Worm (Caenorhabditis elegans) whole organism, mixed stage, embryonic: ENCODE measurements around the gene vglu-2.

Experiments used
- M03D4.4 ChIP-seq: sonication (generic microtip); optimal IDR thresholded peaks from 2 replicates; lab custom pipeline; 2017; ENCODE audit warnings: mild to moderate bottlenecking, missing genetic modification characterization, missing compliant biosample characterization
- bed-3 ChIP-seq: fragments of 200-800 bp; sonication (Bioruptor generic); optimal IDR thresholded peaks from 3 replicates; lab custom pipeline; 2018; ENCODE audit warnings: mild to moderate bottlenecking, missing genetic modification characterization, moderate library complexity, missing compliant biosample characterization
- blmp-1 ChIP-seq: fragments of 150-350 bp; optimal IDR thresholded peaks from 2 replicates; lab custom pipeline; 2014; ENCODE audit warnings: missing biosample characterization, missing genetic modification characterization
- ceh-39 ChIP-seq: fragments of 150-350 bp; optimal IDR thresholded peaks from 2 replicates; lab custom pipeline; 2014; ENCODE audit warnings: missing biosample characterization, missing genetic modification characterization
- ceh-43 ChIP-seq: fragments of 200-800 bp; sonication (Bioruptor generic); optimal IDR thresholded peaks from 2 replicates; lab custom pipeline; 2018; ENCODE audit warnings: mild to moderate bottlenecking, missing genetic modification characterization, moderate library complexity, missing compliant biosample characterization
- ceh-83 ChIP-seq: fragments of 200-800 bp; sonication (Bioruptor generic); optimal IDR thresholded peaks from 2 replicates; lab custom pipeline; 2018; ENCODE audit warnings: mild to moderate bottlenecking, missing genetic modification characterization, missing compliant biosample characterization
- ces-1 ChIP-seq: fragments of 150-350 bp; optimal IDR thresholded peaks from 2 replicates; lab custom pipeline; 2014; ENCODE audit warnings: missing biosample characterization, missing genetic modification reagents, missing genetic modification characterization
- cnd-1 ChIP-seq: fragments of 200-800 bp; sonication (Bioruptor generic); optimal IDR thresholded peaks from 2 replicates; lab custom pipeline; 2018; ENCODE audit warnings: mild to moderate bottlenecking, missing genetic modification characterization, missing compliant biosample characterization
- drap-1 ChIP-seq: fragments of 200-800 bp; sonication (Bioruptor generic); optimal IDR thresholded peaks from 3 replicates; lab custom pipeline; 2018; ENCODE audit warnings: mild to moderate bottlenecking, missing genetic modification characterization, missing compliant biosample characterization
- elt-1 ChIP-seq: sonication (generic microtip); optimal IDR thresholded peaks from 2 replicates; lab custom pipeline; 2017; ENCODE audit warnings: missing genetic modification characterization, mild to moderate bottlenecking, missing compliant biosample characterization, antibody characterized with exemption, moderate library complexity, borderline replicate concordance; ENCODE audit not compliant: insufficient read depth
- elt-3 ChIP-seq: fragments of 150-350 bp; optimal IDR thresholded peaks from 2 replicates; lab custom pipeline; 2014; ENCODE audit warnings: missing biosample characterization, missing genetic modification characterization
- flh-1 ChIP-seq: fragments of 200-800 bp; sonication (Bioruptor generic); optimal IDR thresholded peaks from 2 replicates; lab custom pipeline; 2018; ENCODE audit warnings: mild to moderate bottlenecking, missing genetic modification characterization, moderate library complexity, missing compliant biosample characterization
- ham-2 ChIP-seq: fragments of 200-800 bp; sonication (Bioruptor generic); optimal IDR thresholded peaks from 2 replicates; lab custom pipeline; 2018; ENCODE audit warnings: mild to moderate bottlenecking, missing genetic modification characterization, missing compliant biosample characterization
- hlh-1 ChIP-seq: fragments of 150-350 bp; optimal IDR thresholded peaks from 2 replicates; lab custom pipeline; 2014; ENCODE audit warnings: missing biosample characterization, missing genetic modification reagents, missing genetic modification characterization
- lin-13 ChIP-seq: fragments of 150-350 bp; optimal IDR thresholded peaks from 2 replicates; lab custom pipeline; 2014; ENCODE audit warnings: missing biosample characterization, missing genetic modification characterization
- lin-32 ChIP-seq: fragments of 200-800 bp; sonication (Bioruptor generic); optimal IDR thresholded peaks from 2 replicates; lab custom pipeline; 2018; ENCODE audit warnings: mild to moderate bottlenecking, missing genetic modification characterization, missing compliant biosample characterization
- lsy-2 ChIP-seq: fragments of 150-350 bp; optimal IDR thresholded peaks from 2 replicates; lab custom pipeline; 2014; ENCODE audit warnings: missing biosample characterization, missing genetic modification characterization
- mab-5 ChIP-seq: fragments of 150-350 bp; optimal IDR thresholded peaks from 2 replicates; lab custom pipeline; 2014; ENCODE audit warnings: missing biosample characterization, missing genetic modification characterization
- mep-1 ChIP-seq: fragments of 150-350 bp; optimal IDR thresholded peaks from 2 replicates; lab custom pipeline; 2017; ENCODE audit warnings: missing biosample characterization, missing genetic modification reagents, missing genetic modification characterization, inconsistent platforms
- mls-2 ChIP-seq: sonication (generic microtip); optimal IDR thresholded peaks from 2 replicates; lab custom pipeline; 2016; ENCODE audit warnings: mild to moderate bottlenecking, missing genetic modification characterization, moderate library complexity, missing compliant biosample characterization
- nhr-12 ChIP-seq: fragments of 150-350 bp; optimal IDR thresholded peaks from 2 replicates; lab custom pipeline; 2014; ENCODE audit warnings: missing biosample characterization, missing genetic modification characterization
- nhr-2 ChIP-seq: fragments of 150-350 bp; optimal IDR thresholded peaks from 2 replicates; lab custom pipeline; 2014; ENCODE audit warnings: missing biosample characterization, missing genetic modification characterization
- nhr-28 ChIP-seq: fragments of 150-350 bp; optimal IDR thresholded peaks from 2 replicates; lab custom pipeline; 2014; ENCODE audit warnings: missing biosample characterization, missing genetic modification characterization
- nhr-76 ChIP-seq: sonication (generic microtip); optimal IDR thresholded peaks from 2 replicates; lab custom pipeline; 2017; ENCODE audit warnings: missing biosample characterization, missing genetic modification characterization
- pha-4 ChIP-seq: fragments of 150-350 bp; optimal IDR thresholded peaks from 2 replicates; lab custom pipeline; 2018; ENCODE audit warnings: missing biosample characterization, missing genetic modification reagents, missing genetic modification characterization
- sem-2 ChIP-seq: fragments of 200-800 bp; sonication (Bioruptor generic); optimal IDR thresholded peaks from 2 replicates; lab custom pipeline; 2018; ENCODE audit warnings: mild to moderate bottlenecking, missing genetic modification characterization, missing compliant biosample characterization
- snpc-4 ChIP-seq: fragments of 150-350 bp; optimal IDR thresholded peaks from 2 replicates; lab custom pipeline; 2014; ENCODE audit warnings: missing biosample characterization, missing genetic modification characterization
- sptf-1 ChIP-seq: sonication (generic microtip); optimal IDR thresholded peaks from 2 replicates; lab custom pipeline; 2017; ENCODE audit warnings: mild to moderate bottlenecking, missing genetic modification characterization, moderate library complexity, missing compliant biosample characterization
- tbx-8 ChIP-seq: fragments of 200-800 bp; sonication (Bioruptor generic); optimal IDR thresholded peaks from 2 replicates; lab custom pipeline; 2018; ENCODE audit warnings: mild to moderate bottlenecking, missing genetic modification characterization, moderate library complexity, missing compliant biosample characterization
- unc-120 ChIP-seq: sonication (generic microtip); optimal IDR thresholded peaks from 2 replicates; lab custom pipeline; 2017; ENCODE audit warnings: missing genetic modification characterization, missing compliant biosample characterization; ENCODE audit not compliant: poor library complexity, severe bottlenecking
- unc-39 ChIP-seq: fragments of 150-350 bp; optimal IDR thresholded peaks from 2 replicates; lab custom pipeline; 2014; ENCODE audit warnings: missing biosample characterization, missing genetic modification characterization
- unc-62 ChIP-seq: fragments of 150-350 bp; optimal IDR thresholded peaks from 2 replicates; lab custom pipeline; 2014; ENCODE audit warnings: missing biosample characterization, missing genetic modification reagents, missing genetic modification characterization
- ztf-11 ChIP-seq: fragments of 150-350 bp; optimal IDR thresholded peaks from 2 replicates; lab custom pipeline; 2014; ENCODE audit warnings: missing biosample characterization, missing genetic modification characterization

The vglu-2 gene

DNA sequence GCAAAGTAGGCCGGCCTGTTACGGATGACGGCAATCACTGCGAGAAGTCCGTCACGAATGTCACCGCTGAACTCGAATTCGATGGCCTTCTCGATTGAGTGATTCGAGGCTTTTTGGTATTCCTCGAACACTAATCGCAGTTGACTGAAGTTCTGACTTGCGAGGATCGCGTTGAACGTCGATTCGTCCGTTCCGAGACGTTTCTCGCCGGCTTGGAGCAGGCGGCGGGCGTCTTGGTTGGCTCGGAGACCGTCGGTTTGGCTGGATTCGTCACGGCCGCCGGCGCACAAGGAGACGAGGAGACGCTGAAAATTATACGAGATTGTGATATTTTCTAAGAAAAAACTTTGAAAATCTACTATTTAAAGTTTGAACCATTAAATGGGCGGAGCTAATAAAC lies 31.4 kb downstream of the vglu-2 start:
- no peak for TF ChIP-seq unc-39 (tag; lab: Kevin White, UChicago)
- no peak for TF ChIP-seq nhr-28 (tag; lab: Kevin White, UChicago)
- TF ChIP-seq M03D4.4 (tag; lab: Kevin White, UChicago): no peak
- TF ChIP-seq unc-120 (tag; lab: Kevin White, UChicago): no peak
- no peak for TF ChIP-seq ceh-83 (GFP tag; lab: Kevin White, UChicago)

DNA sequence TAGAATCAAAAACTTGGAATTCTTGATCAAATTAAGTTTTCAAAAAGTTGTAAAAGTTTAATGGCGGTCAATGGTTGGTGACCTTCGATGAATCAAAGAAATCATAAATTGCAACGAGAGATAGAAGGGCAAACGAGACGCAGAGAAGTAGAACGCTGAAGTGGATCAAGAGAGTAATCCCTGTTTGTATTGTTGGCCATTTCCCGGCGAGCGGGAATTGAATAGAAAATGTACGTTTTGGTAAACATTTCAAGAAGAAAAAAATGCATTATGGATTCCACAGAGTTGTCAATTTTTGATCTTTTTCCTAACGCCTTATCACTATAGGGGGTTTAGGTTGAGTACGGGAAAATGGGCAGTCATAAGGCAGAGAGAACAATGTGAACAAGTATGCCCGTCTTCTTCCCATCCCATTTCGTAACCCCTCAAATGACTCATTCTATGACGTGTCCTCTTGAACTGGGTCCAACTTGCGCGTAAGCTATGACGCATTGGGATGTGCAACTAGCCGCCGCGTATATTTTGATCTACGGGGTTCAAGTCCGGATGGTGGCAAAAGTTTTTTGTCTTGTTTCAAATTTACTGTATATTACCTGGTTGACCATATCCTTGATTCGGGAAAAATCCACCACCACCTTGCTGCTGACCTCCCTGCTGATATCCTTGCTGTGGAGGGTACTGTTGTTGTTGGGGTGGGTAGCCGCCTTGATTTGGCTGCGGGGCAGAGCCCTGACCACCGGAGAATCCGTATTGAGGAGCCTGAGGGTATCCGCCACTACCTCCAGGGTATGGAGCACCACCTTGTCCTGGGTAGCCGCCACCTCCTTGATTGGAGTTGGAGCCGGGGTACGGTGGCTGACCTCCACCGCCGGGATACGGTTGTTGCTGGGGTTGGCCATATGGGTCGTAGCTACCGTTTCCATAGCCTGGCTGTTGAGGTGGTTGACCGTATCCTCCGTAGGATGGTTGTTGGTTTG lies 33.9 kb downstream of the vglu-2 start:
- peak; percentile 19 for TF ChIP-seq pha-4 (tag; lab: Kevin White, UChicago)
- TF ChIP-seq unc-62: no peak
- TF ChIP-seq, all 35 proteins: peak for 1

DNA sequence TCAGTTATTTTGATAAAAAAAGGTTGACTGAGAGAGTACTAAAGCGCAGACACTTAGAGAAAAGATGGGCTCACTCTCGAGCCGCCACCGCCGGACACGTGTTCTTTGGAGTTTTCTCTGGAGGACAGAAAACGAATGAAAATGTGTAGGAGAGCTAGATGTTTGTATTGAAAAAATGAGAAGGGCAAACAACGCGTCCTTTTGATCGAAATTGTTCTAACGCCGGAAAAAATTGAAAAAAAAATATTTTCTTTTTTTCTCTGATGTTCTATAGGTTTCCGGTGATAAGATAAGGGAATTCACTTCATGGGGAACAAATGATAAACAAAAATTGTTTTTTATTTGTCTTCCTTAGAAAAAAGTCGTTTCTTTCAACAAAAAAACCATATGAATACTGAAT lies 34.9 kb downstream of the vglu-2 start:
- TF ChIP-seq nhr-12 (tag; lab: Kevin White, UChicago) (no peak), cnd-1 (tag; lab: Kevin White, UChicago) (no peak), nhr-76 (no peak), mab-5 (tag; lab: Kevin White, UChicago) (no peak), sptf-1 (tag; lab: Kevin White, UChicago) (no peak), ham-2 (GFP tag; lab: Kevin White, UChicago) (no peak), elt-1 (no peak), ceh-39 (no peak), flh-1 (GFP tag; lab: Kevin White, UChicago) (no peak), tbx-8 (GFP tag; lab: Kevin White, UChicago) (no peak), lin-32 (GFP tag; lab: Kevin White, UChicago) (no peak), M03D4.4 (tag; lab: Kevin White, UChicago) (no peak), sem-2 (GFP tag; lab: Kevin White, UChicago) (no peak), ceh-43 (GFP tag; lab: Kevin White, UChicago) (no peak), lin-13 (no peak), bed-3 (GFP tag; lab: Kevin White, UChicago) (no peak)

DNA sequence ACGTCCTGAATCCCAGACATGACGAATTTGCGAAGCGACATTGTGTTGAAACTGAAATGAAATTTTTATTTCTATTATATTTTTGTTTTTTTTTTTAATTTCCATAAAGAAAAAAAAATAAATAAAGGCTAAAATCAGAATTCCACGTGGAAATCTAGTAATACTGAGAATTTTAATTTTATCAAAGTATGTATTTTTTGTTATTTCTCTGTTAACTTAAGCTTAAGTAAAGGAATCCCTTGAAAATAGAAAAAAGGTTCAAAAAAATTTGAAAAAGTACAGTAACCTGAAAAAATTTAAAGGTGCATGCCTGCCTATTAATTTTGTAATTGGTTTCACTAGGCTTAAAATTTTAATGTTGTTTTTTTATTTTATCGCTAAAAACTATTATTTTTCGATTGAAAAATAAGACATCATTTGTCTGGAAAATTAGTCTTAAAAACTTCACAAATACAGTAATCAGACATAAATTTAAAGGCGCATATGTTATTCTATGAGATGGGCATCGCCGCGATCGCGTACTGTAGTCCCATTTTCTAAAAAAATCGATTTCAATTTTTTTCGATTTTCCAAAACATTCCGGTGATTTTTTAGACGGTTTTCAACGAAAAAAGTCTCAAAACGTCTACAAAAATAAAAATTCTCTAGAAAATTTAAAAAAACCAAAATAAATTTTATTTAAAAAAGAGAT lies 35.6 kb downstream of the vglu-2 start, which contains the start of gene nex-2:
Gene nex-2 (minus strand): TSS at position 51 of the 691 bp plus-strand sequence.
- no peak for TF ChIP-seq lin-32 (GFP tag; lab: Kevin White, UChicago)
- TF ChIP-seq hlh-1 (tag; lab: Kevin White, UChicago): no peak
- TF ChIP-seq elt-1: no peak
- TF ChIP-seq mep-1 (tag; lab: Kevin White, UChicago): no peak
- no peak for TF ChIP-seq ceh-43 (GFP tag; lab: Kevin White, UChicago)
- TF ChIP-seq lin-13: no peak
- no peak for TF ChIP-seq pha-4 (tag; lab: Kevin White, UChicago)
- TF ChIP-seq sem-2 (GFP tag; lab: Kevin White, UChicago): no peak
- TF ChIP-seq M03D4.4 (tag; lab: Kevin White, UChicago): no peak
- no peak for TF ChIP-seq snpc-4
- TF ChIP-seq mls-2 (tag; lab: Kevin White, UChicago): no peak
- no peak for TF ChIP-seq ceh-39

DNA sequence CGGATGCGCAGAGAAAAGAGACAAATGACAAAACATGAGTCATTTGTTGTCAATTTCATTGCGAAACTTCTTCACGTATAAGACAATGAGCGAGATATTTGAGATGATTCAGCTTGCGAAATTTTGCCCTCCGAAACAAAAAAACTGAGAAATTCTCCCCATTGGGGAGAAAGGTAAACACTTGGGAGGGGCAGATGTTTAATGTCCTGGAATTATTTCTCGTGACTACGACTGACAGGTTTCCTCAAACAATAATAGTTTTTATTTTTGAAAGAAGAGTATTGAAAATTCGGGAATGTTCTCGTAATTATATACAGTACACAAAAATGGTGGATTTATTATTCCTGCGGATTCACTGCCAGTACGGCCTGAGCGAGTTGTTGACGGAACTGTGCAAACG lies 36.3 kb downstream of the vglu-2 start:
- no peak for TF ChIP-seq bed-3 (GFP tag; lab: Kevin White, UChicago)
- no peak for TF ChIP-seq cnd-1 (tag; lab: Kevin White, UChicago)
- TF ChIP-seq mep-1 (tag; lab: Kevin White, UChicago): no peak
- no peak for TF ChIP-seq flh-1 (GFP tag; lab: Kevin White, UChicago)
- TF ChIP-seq drap-1: no peak
- no peak for TF ChIP-seq mab-5 (tag; lab: Kevin White, UChicago)
- TF ChIP-seq nhr-76: no peak
- TF ChIP-seq elt-1: no peak
- no peak for TF ChIP-seq blmp-1
- no peak for TF ChIP-seq ztf-11 (tag; lab: Kevin White, UChicago)
- no peak for TF ChIP-seq unc-120 (tag; lab: Kevin White, UChicago)
- no peak for TF ChIP-seq elt-3 (tag; lab: Kevin White, UChicago)
- no peak for TF ChIP-seq lsy-2 (tag; lab: Kevin White, UChicago)
- TF ChIP-seq nhr-2 (tag; lab: Kevin White, UChicago): no peak
- no peak for TF ChIP-seq M03D4.4 (tag; lab: Kevin White, UChicago)
- no peak for TF ChIP-seq ceh-39
- TF ChIP-seq ceh-43 (GFP tag; lab: Kevin White, UChicago): no peak
- TF ChIP-seq ces-1 (GFP tag; lab: Kevin White, UChicago): no peak
- TF ChIP-seq unc-39 (tag; lab: Kevin White, UChicago): no peak
